Fruit fly (Drosophila melanogaster) whole organism, pupa: ENCODE data around the gene tth.

Experiments
- CG10348 ChIP-seq: fragments of 200-800 bp; sonication (Bioruptor generic); IDR thresholded peaks from 2 replicates; pipeline ENCODE4 v1.3.6; 2022; ENCODE audit warnings: missing biosample characterization, missing genetic modification characterization
- CG12605 ChIP-seq: fragments of 200-800 bp; sonication (Bioruptor generic); IDR thresholded peaks from 2 replicates; pipeline ENCODE4 v1.3.6; 2022; ENCODE audit warnings: missing biosample characterization, missing genetic modification characterization
- CG15710 ChIP-seq: fragments of 200-800 bp; sonication (Bioruptor generic); optimal IDR thresholded peaks from 2 replicates; lab custom pipeline; 2018; ENCODE audit warnings: missing biosample characterization, mild to moderate bottlenecking, missing genetic modification characterization, moderate library complexity
- CG17806 ChIP-seq: fragments of 200-800 bp; sonication (Bioruptor generic); optimal IDR thresholded peaks from 2 replicates; lab custom pipeline; 2018; ENCODE audit warnings: missing biosample characterization, mild to moderate bottlenecking, missing genetic modification characterization, moderate library complexity
- CG4496 ChIP-seq: fragments of 200-800 bp; sonication (Bioruptor generic); IDR thresholded peaks from 3 replicates; pipeline ENCODE4 v1.3.6; 2022; ENCODE audit warnings: missing biosample characterization, missing genetic modification characterization
- CG8301 ChIP-seq: fragments of 200-800 bp; sonication (Bioruptor generic); optimal IDR thresholded peaks from 2 replicates; lab custom pipeline; 2018; ENCODE audit warnings: missing biosample characterization, mild to moderate bottlenecking, missing genetic modification characterization
- EcR ChIP-seq: fragments of 200-800 bp; sonication (Bioruptor generic); optimal IDR thresholded peaks from 3 replicates; lab custom pipeline; 2019; ENCODE audit warnings: missing biosample characterization, missing genetic modification characterization, mild to moderate bottlenecking, moderate library complexity, missing genetic modification reagents
- Ets98B ChIP-seq: fragments of 200-800 bp; sonication (Bioruptor generic); IDR thresholded peaks from 2 replicates; pipeline ENCODE4 v1.3.6; 2022; ENCODE audit warnings: missing biosample characterization, missing genetic modification characterization
- Pif1A ChIP-seq: fragments of 200-800 bp; sonication (Bioruptor generic); optimal IDR thresholded peaks from 3 replicates; lab custom pipeline; 2016; ENCODE audit warnings: missing biosample characterization, missing genetic modification characterization
- Pif1B ChIP-seq: fragments of 200-800 bp; sonication (Bioruptor generic); optimal IDR thresholded peaks from 3 replicates; lab custom pipeline; 2016; ENCODE audit warnings: missing biosample characterization, missing genetic modification characterization
- Snoo ChIP-seq: fragments of 200-800 bp; sonication (Bioruptor generic); optimal IDR thresholded peaks from 3 replicates; lab custom pipeline; 2017; ENCODE audit warnings: missing biosample characterization, mild to moderate bottlenecking, missing genetic modification characterization, inconsistent platforms
- fd96Ca ChIP-seq: fragments of 200-800 bp; sonication (Bioruptor generic); IDR thresholded peaks from 3 replicates; pipeline ENCODE4 v1.3.6; 2022; ENCODE audit warnings: missing biosample characterization, missing genetic modification characterization

DNA sequence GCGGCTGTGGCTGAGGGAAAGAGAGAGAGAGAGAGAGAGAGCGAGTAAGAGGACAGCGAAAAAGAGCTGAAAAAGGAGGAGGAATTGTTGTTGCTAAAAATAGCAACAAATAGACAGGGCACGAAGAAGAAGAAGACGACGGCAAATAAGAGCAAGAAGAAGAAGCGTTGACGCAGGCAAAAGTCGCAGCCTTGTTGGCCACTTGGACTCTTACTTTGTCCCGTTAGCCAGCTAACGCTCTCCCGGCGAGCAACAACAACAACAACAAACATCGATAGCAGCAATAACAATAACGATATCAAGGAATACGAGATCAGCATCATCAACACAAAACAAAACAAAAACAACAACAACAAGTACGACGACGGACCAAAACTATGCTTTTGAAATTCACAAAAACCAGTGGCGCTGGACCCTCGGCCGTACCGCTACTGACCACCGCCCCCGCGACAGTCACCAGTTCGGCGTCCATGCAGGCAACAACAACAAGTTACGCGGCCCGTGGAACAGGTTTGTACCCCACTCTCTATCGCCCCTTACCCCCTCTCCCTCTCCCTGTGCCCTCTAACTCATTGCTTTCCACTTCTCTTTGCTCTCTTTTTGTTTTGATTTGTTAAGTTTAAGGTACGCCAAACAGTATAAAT, 8.8 kb upstream of the tth start:
- TF ChIP-seq CG12605 (GFP tag; lab: Robert Waterston, UW) (no peak), fd96Ca (no peak), CG10348 (no peak), CG4496 (GFP tag; lab: Robert Waterston, UW) (peak; percentile 54; the same call in 1 of the 3 replicates), CG17806 (tag; lab: Kevin White, UChicago) (no peak), CG8301 (tag; lab: Kevin White, UChicago) (no peak), Ets98B (GFP tag; lab: Robert Waterston, UW) (no peak), Snoo (tag; lab: Kevin White, UChicago) (no peak), EcR (no peak), Pif1B (GFP tag; lab: Kevin White, UChicago) (no peak), Pif1A (GFP tag; lab: Kevin White, UChicago) (no peak), CG15710 (tag; lab: Kevin White, UChicago) (no peak)
